Worm (Caenorhabditis elegans) whole organism, L4 larva: Measurements from ENCODE around the gene F13B12.1.

ENCODE experiments used
- hlh-11 ChIP-seq: fragments of 200-800 bp; sonication (Bioruptor generic); optimal IDR thresholded peaks from 2 replicates; lab custom pipeline; 2018; ENCODE audit warnings: mild to moderate bottlenecking, missing genetic modification characterization, missing compliant biosample characterization
- skn-1 ChIP-seq: fragments of 150-350 bp; optimal IDR thresholded peaks from 2 replicates; lab custom pipeline; 2014; ENCODE audit warnings: missing biosample characterization, missing genetic modification characterization
- ztf-7 ChIP-seq: fragments of 150-350 bp; optimal IDR thresholded peaks from 2 replicates; lab custom pipeline; 2014; ENCODE audit warnings: missing biosample characterization, missing genetic modification characterization

- TF ChIP-seq hlh-11 (tag; lab: Kevin White, UChicago) (peak; percentile 38), skn-1 (tag; lab: Kevin White, UChicago) (no peak), ztf-7 (tag; lab: Kevin White, UChicago) (no peak)
Measured at ce11 chrIV:10468662-10469061, 44.2 kb upstream of the F13B12.1 start.
